Fruit fly (Drosophila melanogaster) whole organism, embryonic: ENCODE results near the gene CG12024.

Experiments
- Abd-B ChIP-seq: fragments of 200-800 bp; sonication (Bioruptor generic); optimal IDR thresholded peaks from 2 replicates; lab custom pipeline; 2018; ENCODE audit warnings: missing biosample characterization, mild to moderate bottlenecking, missing genetic modification characterization, moderate library complexity
- Aef1 ChIP-seq: fragments of 200-800 bp; sonication (Bioruptor generic); IDR thresholded peaks from 3 replicates; pipeline ENCODE4 v1.3.6; 2022; ENCODE audit warnings: missing biosample characterization, missing genetic modification characterization
- CG15601 ChIP-seq: fragments of 200-800 bp; sonication (Bioruptor generic); optimal IDR thresholded peaks from 3 replicates; lab custom pipeline; 2019; ENCODE audit warnings: missing biosample characterization, mild to moderate bottlenecking, missing genetic modification characterization, moderate library complexity
- CG1832 ChIP-seq: fragments of 200-800 bp; sonication (Bioruptor generic); optimal IDR thresholded peaks from 2 replicates; lab custom pipeline; 2017; ENCODE audit warnings: missing biosample characterization, mild to moderate bottlenecking, missing genetic modification characterization, inconsistent platforms
- CG2116 ChIP-seq: fragments of 200-800 bp; sonication (Bioruptor generic); optimal IDR thresholded peaks from 3 replicates; lab custom pipeline; 2018; ENCODE audit warnings: missing biosample characterization, mild to moderate bottlenecking, missing genetic modification characterization
- CG7839 ChIP-seq: fragments of 200-800 bp; sonication (Bioruptor generic); optimal IDR thresholded peaks from 3 replicates; lab custom pipeline; 2018; ENCODE audit warnings: missing biosample characterization, mild to moderate bottlenecking, missing genetic modification characterization, moderate library complexity
- Doc2 ChIP-seq: fragments of 200-800 bp; sonication (Bioruptor generic); IDR thresholded peaks from 2 replicates; pipeline ENCODE4 v1.3.6; 2022; ENCODE audit warnings: missing biosample characterization, missing genetic modification characterization
- Mrtf ChIP-seq: fragments of 200-800 bp; sonication (Bioruptor generic); IDR thresholded peaks from 3 replicates; pipeline ENCODE4 v1.3.6; 2022; ENCODE audit warnings: missing biosample characterization, missing genetic modification characterization
- NC2α ChIP-seq: fragments of 200-800 bp; sonication (Bioruptor generic); optimal IDR thresholded peaks from 2 replicates; lab custom pipeline; 2016; ENCODE audit warnings: missing biosample characterization, missing genetic modification characterization
- Opbp ChIP-seq: fragments of 200-800 bp; sonication (Bioruptor generic); IDR thresholded peaks from 3 replicates; pipeline ENCODE4 v1.3.6; 2022; ENCODE audit warnings: missing biosample characterization, missing genetic modification characterization; ENCODE audit not compliant: partially characterized antibody
- cwo ChIP-seq: fragments of 200-800 bp; sonication (Bioruptor generic); optimal IDR thresholded peaks from 3 replicates; lab custom pipeline; 2017; ENCODE audit warnings: missing biosample characterization, missing genetic modification characterization, mild to moderate bottlenecking, moderate library complexity, missing genetic modification reagents
- mam ChIP-seq: fragments of 200-800 bp; sonication (Bioruptor generic); optimal IDR thresholded peaks from 3 replicates; lab custom pipeline; 2016; ENCODE audit warnings: missing biosample characterization, missing genetic modification characterization

DNA sequence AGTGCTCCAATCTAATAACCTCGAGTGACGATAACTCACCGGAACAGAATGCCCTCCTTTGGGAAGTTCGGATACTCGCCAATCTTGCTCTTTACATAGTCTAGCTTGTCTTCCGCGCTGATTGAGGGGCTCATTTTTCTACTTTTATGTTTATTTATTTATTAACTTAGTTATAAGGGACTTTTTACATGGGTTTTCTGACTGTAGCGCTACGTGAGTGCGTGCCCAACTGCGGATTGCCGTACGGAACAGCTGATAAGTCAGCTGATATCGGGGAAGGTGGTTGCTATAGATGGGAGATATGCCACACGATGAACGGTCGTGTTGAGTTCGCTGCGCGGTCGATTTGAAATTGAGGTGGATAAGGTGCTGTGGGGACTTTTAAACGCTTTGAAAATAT lies 27.7 kb downstream of the CG12024 start, which contains the start of gene Aprt:
- TF ChIP-seq Opbp (GFP tag; lab: Robert Waterston, UW) (peak; percentile 86), CG15601 (tag; lab: Kevin White, UChicago) (no peak), CG7839 (tag; lab: Kevin White, UChicago) (no peak), Abd-B (GFP tag; lab: Kevin White, UChicago) (no peak), mam (GFP tag; lab: Kevin White, UChicago) (no peak), cwo (no peak), NC2α (no peak), CG1832 (no peak), Aef1 (GFP tag; lab: Robert Waterston, UW) (no peak), Doc2 (GFP tag; lab: Robert Waterston, UW) (no peak), CG2116 (GFP tag; lab: Kevin White, UChicago) (peak; percentile 37), Mrtf (GFP tag; lab: Robert Waterston, UW) (no peak)
